Worm (Caenorhabditis elegans) whole organism, L4 larva: Measurements from ENCODE around the gene clp-2.
"Not testable (repeated sequence)": the region's sequence is repeated elsewhere in the genome, so short reads cannot be mapped to it uniquely, and the experiment has no call there.

Experiments used
- F26F4.8 ChIP-seq: fragments of 200-800 bp; sonication (Bioruptor generic); conservative IDR thresholded peaks from 2 replicates; pipeline ENCODE4 v1.3.6; 2022; ENCODE audit warnings: missing genetic modification characterization, missing compliant biosample characterization
- F37D6.2 ChIP-seq: sonication (generic microtip); optimal IDR thresholded peaks from 2 replicates; lab custom pipeline; 2016; ENCODE audit warnings: mild to moderate bottlenecking, missing genetic modification characterization, missing compliant biosample characterization
- F44E2.7 ChIP-seq: fragments of 200-800 bp; sonication (Bioruptor generic); IDR thresholded peaks from 2 replicates; pipeline ENCODE4 v2.1.2; 2022; ENCODE audit warnings: missing genetic modification characterization, missing compliant biosample characterization
- Y48G9A.11 ChIP-seq: fragments of 200-800 bp; sonication (Bioruptor generic); IDR thresholded peaks from 2 replicates; pipeline ENCODE4 v1.3.6; 2022; ENCODE audit warnings: missing genetic modification reagents, missing genetic modification characterization, missing compliant biosample characterization
- Y5F2A.4 ChIP-seq: fragments of 200-800 bp; sonication (Bioruptor generic); optimal IDR thresholded peaks from 2 replicates; lab custom pipeline; 2018; ENCODE audit warnings: mild to moderate bottlenecking, missing genetic modification characterization, missing compliant biosample characterization
- ZK337.2 ChIP-seq: fragments of 200-800 bp; sonication (Bioruptor generic); IDR thresholded peaks from 2 replicates; pipeline ENCODE4 v1.3.6; 2022; ENCODE audit warnings: missing genetic modification reagents, missing genetic modification characterization, missing compliant biosample characterization
- ceh-20 ChIP-seq: fragments of 200-800 bp; sonication (Bioruptor generic); IDR thresholded peaks from 2 replicates; pipeline ENCODE4 v1.3.6; 2022; ENCODE audit warnings: missing genetic modification reagents, missing genetic modification characterization, missing compliant biosample characterization
- dmd-8 ChIP-seq: fragments of 200-800 bp; sonication (Bioruptor generic); IDR thresholded peaks from 2 replicates; pipeline ENCODE4 v1.3.6; 2022; ENCODE audit warnings: missing genetic modification characterization, missing compliant biosample characterization
- duxl-1 ChIP-seq: sonication (generic microtip); optimal IDR thresholded peaks from 2 replicates; lab custom pipeline; 2016; ENCODE audit warnings: mild to moderate bottlenecking, missing genetic modification characterization, moderate library complexity, missing compliant biosample characterization; ENCODE audit not compliant: poor library complexity
- egl-43 ChIP-seq: fragments of 200-800 bp; sonication (Bioruptor generic); IDR thresholded peaks from 2 replicates; pipeline ENCODE4 v1.3.6; 2022; ENCODE audit warnings: missing genetic modification reagents, missing genetic modification characterization, missing compliant biosample characterization
- hif-1 ChIP-seq, 2 experiments: sonication (generic microtip); optimal IDR thresholded peaks; 2 replicates each; lab custom pipeline; 2016 to 2017; ENCODE audit warnings: missing compliant biosample characterization in 2 of 2, missing genetic modification characterization in 2 of 2, missing genetic modification reagents in 2 of 2, missing genotype in 2 of 2, mild to moderate bottlenecking in 1 of 2
- hlh-11 ChIP-seq: fragments of 200-800 bp; sonication (Bioruptor generic); optimal IDR thresholded peaks from 2 replicates; lab custom pipeline; 2018; ENCODE audit warnings: mild to moderate bottlenecking, missing genetic modification characterization, missing compliant biosample characterization
- hlh-30 ChIP-seq: sonication (generic microtip); optimal IDR thresholded peaks from 2 replicates; lab custom pipeline; 2017; ENCODE audit warnings: antibody characterized with exemption, mild to moderate bottlenecking, missing genetic modification characterization, missing compliant biosample characterization; ENCODE audit not compliant: insufficient read depth
- lin-15B ChIP-seq: fragments of 150-350 bp; sonication (generic microtip); optimal IDR thresholded peaks from 3 replicates; lab custom pipeline; 2014; ENCODE audit warnings: missing biosample characterization, missing genetic modification characterization
- lin-38 ChIP-seq: fragments of 200-800 bp; sonication (Bioruptor generic); IDR thresholded peaks from 2 replicates; pipeline ENCODE4 v1.3.6; 2022; ENCODE audit warnings: missing genetic modification reagents, missing genetic modification characterization, missing compliant biosample characterization
- lir-3 ChIP-seq: sonication (generic microtip); optimal IDR thresholded peaks from 2 replicates; lab custom pipeline; 2016; ENCODE audit warnings: mild to moderate bottlenecking, missing genetic modification characterization, missing compliant biosample characterization
- lsy-2 ChIP-seq, 2 experiments: fragments of 150-350 bp in 1 of 2; sonication (generic microtip) in 1 of 2; optimal IDR thresholded peaks; 2 replicates each; lab custom pipeline; 2014 to 2017; ENCODE audit warnings: missing biosample characterization in 2 of 2, missing genetic modification characterization in 2 of 2
- madf-5 ChIP-seq, 2 experiments: fragments of 200-800 bp; sonication (Bioruptor generic); IDR thresholded peaks; 2 replicates each; pipeline ENCODE4 v1.3.6; 2022; ENCODE audit warnings: missing compliant biosample characterization in 2 of 2, missing genetic modification characterization in 2 of 2
- mxl-3 ChIP-seq: fragments of 200-800 bp; sonication (Bioruptor generic); optimal IDR thresholded peaks from 2 replicates; lab custom pipeline; 2018; ENCODE audit warnings: mild to moderate bottlenecking, missing genetic modification characterization, missing compliant biosample characterization
- nhr-102 ChIP-seq: sonication (generic microtip); optimal IDR thresholded peaks from 2 replicates; lab custom pipeline; 2016; ENCODE audit warnings: mild to moderate bottlenecking, missing genetic modification characterization, moderate library complexity, missing compliant biosample characterization
- nhr-11 ChIP-seq: fragments of 150-350 bp; optimal IDR thresholded peaks from 2 replicates; lab custom pipeline; 2014; ENCODE audit warnings: missing biosample characterization, missing genetic modification characterization
- nhr-111 ChIP-seq: fragments of 200-800 bp; sonication (Bioruptor generic); optimal IDR thresholded peaks from 2 replicates; lab custom pipeline; 2018; ENCODE audit warnings: mild to moderate bottlenecking, missing genetic modification characterization, missing compliant biosample characterization
- nhr-237 ChIP-seq: sonication (generic microtip); optimal IDR thresholded peaks from 2 replicates; lab custom pipeline; 2017; ENCODE audit warnings: missing biosample characterization, missing genetic modification characterization
- nhr-28 ChIP-seq: fragments of 150-350 bp; optimal IDR thresholded peaks from 2 replicates; lab custom pipeline; 2014; ENCODE audit warnings: missing biosample characterization, missing genetic modification characterization
- nhr-41 ChIP-seq: fragments of 200-800 bp; sonication (Bioruptor generic); IDR thresholded peaks from 2 replicates; pipeline ENCODE4 v1.3.6; 2022; ENCODE audit warnings: missing genetic modification reagents, missing genetic modification characterization, missing compliant biosample characterization
- pha-4 ChIP-seq, 2 experiments: fragments of 150-350 bp in 1 of 2; fragments of 200-800 bp in 1 of 2; sonication (Bioruptor generic) in 1 of 2; IDR thresholded peaks in 1 of 2; optimal IDR thresholded peaks in 1 of 2; 2 replicates each; pipeline versions ENCODE4 v1.3.6 to Lab custom; 2014 to 2022; ENCODE audit warnings: missing genetic modification characterization in 2 of 2, missing genetic modification reagents in 2 of 2, missing biosample characterization in 1 of 2, missing compliant biosample characterization in 1 of 2
- pqm-1 ChIP-seq: sonication (generic microtip); optimal IDR thresholded peaks from 2 replicates; lab custom pipeline; 2017; ENCODE audit warnings: missing biosample characterization, missing genetic modification characterization
- rbr-2 ChIP-seq: sonication (generic microtip); optimal IDR thresholded peaks from 2 replicates; lab custom pipeline; 2016; ENCODE audit warnings: missing genotype, missing genetic modification characterization, missing compliant biosample characterization
- saeg-2 ChIP-seq: fragments of 200-800 bp; sonication (Bioruptor generic); IDR thresholded peaks from 2 replicates; pipeline ENCODE4 v1.3.6; 2022; ENCODE audit warnings: missing genetic modification reagents, missing genetic modification characterization, missing compliant biosample characterization
- snpc-4 ChIP-seq: fragments of 150-350 bp; optimal IDR thresholded peaks from 2 replicates; lab custom pipeline; 2014; ENCODE audit warnings: missing biosample characterization, missing genetic modification characterization
- unc-62 ChIP-seq, 3 experiments: fragments of 150-350 bp in 1 of 3; sonication (generic microtip); optimal IDR thresholded peaks in 2 of 3; peaks in 1 of 3; 1 replicate in 1 of 3; 2 replicates in 2 of 3; lab custom pipeline; 2014 to 2017; ENCODE audit warnings: missing biosample characterization in 3 of 3, missing genetic modification characterization in 3 of 3, missing genetic modification reagents in 3 of 3, missing genotype in 1 of 3
- ztf-7 ChIP-seq: fragments of 150-350 bp; optimal IDR thresholded peaks from 2 replicates; lab custom pipeline; 2014; ENCODE audit warnings: missing biosample characterization, missing genetic modification characterization

Gene clp-2

DNA sequence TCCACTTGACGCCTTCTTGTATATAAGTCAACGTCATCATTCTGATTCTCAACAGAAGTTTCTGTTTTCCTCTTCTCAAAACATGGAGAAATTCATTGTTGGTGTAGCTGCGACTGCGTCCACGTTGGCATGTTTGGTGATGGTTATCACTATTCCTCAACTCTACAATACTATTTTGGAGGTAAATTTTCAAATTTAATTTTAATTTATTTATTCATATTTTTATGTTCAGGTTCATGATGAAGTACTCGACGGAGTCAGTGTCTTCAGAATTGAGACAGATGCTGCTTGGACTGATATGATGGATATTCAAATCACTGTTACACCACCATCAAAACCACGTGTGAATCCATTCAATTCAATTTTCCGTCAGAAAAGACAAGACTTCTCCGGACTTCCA, 44.3 kb upstream of the clp-2 start, which contains the start of gene col-89:
TSS of gene col-89 (plus strand) at position 19 of the 400 bp plus-strand sequence.
- TF ChIP-seq pha-4 (GFP tag; IDR thresholded peaks at IDR 0.05; lab: Robert Waterston, UW) (no peak), pha-4 (tag; optimal IDR thresholded peaks at IDR 0.05; lab: Kevin White, UChicago) (no peak), hlh-30 (tag; lab: Kevin White, UChicago) (no peak), duxl-1 (tag; lab: Kevin White, UChicago) (no peak), F26F4.8 (no peak), unc-62 (GFP tag; optimal IDR thresholded peaks at IDR 0.05 in 1 of 2; lab: Kevin White, UChicago) (peak in 1 of 2 experiments; percentile 94), unc-62 (tag; optimal IDR thresholded peaks at IDR 0.05; lab: Kevin White, UChicago) (no peak), egl-43 (GFP tag; lab: Robert Waterston, UW) (no peak), Y48G9A.11 (no peak)

DNA sequence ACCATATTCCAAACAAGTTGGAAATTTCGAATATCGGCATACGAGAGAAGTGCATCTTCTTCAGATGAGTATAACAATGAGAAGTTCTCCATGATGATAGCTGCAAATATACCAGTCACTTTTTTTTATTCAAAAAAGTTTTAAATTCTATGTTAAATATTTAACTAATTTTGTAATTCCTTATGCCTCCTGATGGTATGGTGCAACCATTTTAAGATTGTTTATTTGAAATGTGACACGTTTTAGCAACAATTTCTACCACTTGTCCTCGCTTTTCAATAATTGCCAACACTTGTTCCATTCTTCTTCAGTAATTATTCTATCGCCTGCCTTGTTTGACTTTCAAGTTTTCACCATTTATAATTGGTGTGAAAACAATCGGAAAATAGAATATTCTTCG, 42.1 kb upstream of the clp-2 start, which contains the start of gene F17C8.6:
TSS of gene F17C8.6 (minus strand) at position 101 of the 400 bp plus-strand sequence.
- no peak for TF ChIP-seq lsy-2 (tag; optimal IDR thresholded peaks at IDR 0.05; lab: Kevin White, UChicago)
- TF ChIP-seq madf-5 (GFP tag; IDR thresholded peaks at IDR 0.05; lab: Robert Waterston, UW), result no peak
- no peak for TF ChIP-seq pha-4 (GFP tag; IDR thresholded peaks at IDR 0.05; lab: Robert Waterston, UW)
- no peak for TF ChIP-seq pha-4 (tag; optimal IDR thresholded peaks at IDR 0.05; lab: Kevin White, UChicago)
- TF ChIP-seq Y5F2A.4, result no peak
- no peak for TF ChIP-seq nhr-41
- TF ChIP-seq F44E2.7, result no peak
- no peak for TF ChIP-seq nhr-237 (tag; lab: Kevin White, UChicago)
- TF ChIP-seq unc-62 (GFP tag; optimal IDR thresholded peaks at IDR 0.05 in 1 of 2; lab: Kevin White, UChicago), result no peak
- no peak for TF ChIP-seq unc-62 (tag; optimal IDR thresholded peaks at IDR 0.05; lab: Kevin White, UChicago)
- TF ChIP-seq lir-3 (tag; lab: Kevin White, UChicago), result no peak
- TF ChIP-seq lin-15B (tag; lab: Kevin White, UChicago), result no peak
- no peak for TF ChIP-seq saeg-2 (GFP tag; lab: Robert Waterston, UW)
- no peak for TF ChIP-seq ceh-20 (GFP tag; lab: Robert Waterston, UW)
- no peak for TF ChIP-seq snpc-4 (tag; lab: Kevin White, UChicago)
- TF ChIP-seq, all 104 proteins: peak for 0

DNA sequence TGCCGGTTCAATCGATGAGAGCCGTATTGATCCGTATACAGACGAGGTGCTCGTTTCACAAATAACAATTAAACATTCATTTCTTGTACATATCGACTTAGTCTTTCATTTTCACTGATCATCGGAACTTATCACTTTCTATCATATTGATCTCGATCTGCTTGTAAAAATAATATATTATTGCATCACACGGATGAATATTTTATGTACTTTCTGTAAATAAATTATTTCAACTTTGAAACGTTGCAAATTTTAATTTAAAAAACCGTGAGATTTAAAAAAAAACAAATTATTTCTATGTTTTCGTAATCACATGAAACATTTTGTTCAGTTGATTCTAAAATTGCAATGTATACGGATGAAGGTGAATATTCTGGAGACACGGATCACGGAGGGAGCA, 38.8 kb upstream of the clp-2 start, which contains the start of gene twk-6:
TSS of gene twk-6 (plus strand) at position 301 of the 400 bp plus-strand sequence.
- not testable (repeated sequence) for TF ChIP-seq ztf-7 (tag; lab: Kevin White, UChicago); Y5F2A.4; rbr-2 (tag; lab: Kevin White, UChicago)
- TF ChIP-seq, all 104 proteins: peak for 0; not testable (repeated sequence) for 104

DNA sequence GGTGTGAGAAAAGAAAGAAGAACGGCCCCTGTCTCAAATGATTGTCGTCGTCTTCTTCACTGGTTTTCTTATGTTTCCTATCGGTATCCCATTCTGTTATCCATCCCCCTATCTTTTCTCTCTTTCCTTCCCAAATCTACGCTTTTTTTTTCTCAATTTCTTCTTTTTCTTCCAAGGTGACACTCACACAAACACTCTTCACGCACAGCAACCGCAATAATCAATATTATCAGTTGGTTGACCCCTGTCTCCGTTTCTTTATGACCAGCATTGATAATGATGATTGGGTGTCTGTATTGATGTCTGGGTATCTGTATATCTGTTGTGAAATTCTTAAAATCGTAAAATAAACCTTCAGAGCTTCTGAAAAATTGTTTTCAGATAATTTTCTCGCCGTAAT, 37.0 kb upstream of the clp-2 start:
- TF ChIP-seq nhr-28, result peak; percentile 33
- TF ChIP-seq pqm-1 (tag; lab: Kevin White, UChicago), result peak; percentile 25
- TF ChIP-seq hif-1 (tag; optimal IDR thresholded peaks at IDR 0.05; lab: Kevin White, UChicago), result no peak
- TF ChIP-seq pha-4 (GFP tag; IDR thresholded peaks at IDR 0.05; lab: Robert Waterston, UW), result no peak
- TF ChIP-seq pha-4 (tag; optimal IDR thresholded peaks at IDR 0.05; lab: Kevin White, UChicago), result no peak
- TF ChIP-seq hlh-11 (tag; lab: Kevin White, UChicago), result peak; percentile 68
- peak; percentile 2 for TF ChIP-seq hlh-30 (tag; lab: Kevin White, UChicago)
- TF ChIP-seq unc-62 (GFP tag; optimal IDR thresholded peaks at IDR 0.05 in 1 of 2; lab: Kevin White, UChicago), result peak in 1 of 2 experiments; percentile 7
- TF ChIP-seq unc-62 (tag; optimal IDR thresholded peaks at IDR 0.05; lab: Kevin White, UChicago), result no peak
- peak; percentile 26 for TF ChIP-seq mxl-3 (GFP tag; lab: Kevin White, UChicago)
- TF ChIP-seq nhr-102 (tag; lab: Kevin White, UChicago), result no peak
- TF ChIP-seq dmd-8, result no peak
- peak; percentile 29 for TF ChIP-seq nhr-11

DNA sequence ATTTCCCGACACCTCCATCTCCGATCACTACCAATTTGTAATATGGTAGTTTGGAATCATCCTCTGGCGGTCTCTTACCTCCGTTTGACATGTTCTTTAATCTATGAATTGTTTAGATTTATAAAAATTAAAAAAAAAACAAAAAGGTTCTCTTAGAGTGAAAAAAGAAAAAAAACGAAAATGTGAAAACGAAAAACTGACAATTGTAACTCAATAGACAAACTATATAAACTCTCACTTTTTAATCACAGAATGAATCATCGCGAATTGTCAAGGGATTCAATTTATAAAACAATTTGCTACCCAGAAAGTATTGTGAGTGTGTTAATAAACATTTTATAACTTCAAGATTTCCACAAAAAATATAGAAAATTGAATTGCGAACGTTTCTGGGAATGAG, 36.1 kb upstream of the clp-2 start, which contains the start of gene ras-2:
TSS of gene ras-2 (minus strand) at position 101 of the 400 bp plus-strand sequence.
- TF ChIP-seq lin-15B (tag; lab: Kevin White, UChicago) (no peak), lin-38 (GFP tag; lab: Robert Waterston, UW) (no peak), nhr-111 (GFP tag; lab: Kevin White, UChicago) (no peak), F37D6.2 (no peak), ZK337.2 (GFP tag; lab: Robert Waterston, UW) (no peak)
